Worm (Caenorhabditis elegans): ENCODE measurements around the gene coh-4.

ce11 chrV:4162922-4163321, 12.5 kb downstream of the coh-4 start, which contains the start of gene Y45G5AM.4:
- TF ChIP-seq ztf-11 (tag; optimal IDR thresholded peaks at IDR 0.05) (no peak), mdl-1 (tag; optimal IDR thresholded peaks at IDR 0.05) (no peak), elt-2 (tag; optimal IDR thresholded peaks at IDR 0.05) (no peak), ztf-4 (tag; optimal IDR thresholded peaks at IDR 0.05) (no peak), nhr-28 (tag; optimal IDR thresholded peaks at IDR 0.05) (no peak), unc-62 (GFP tag; optimal IDR thresholded peaks at IDR 0.05) (no peak)
